Worm (Caenorhabditis elegans) whole organism, early embryonic: ENCODE data around the gene F14H12.6.

ENCODE experiments used
- B0310.2 ChIP-seq: sonication (generic microtip); optimal IDR thresholded peaks from 2 replicates; lab custom pipeline; 2016; ENCODE audit warnings: mild to moderate bottlenecking, missing genetic modification characterization, missing compliant biosample characterization
- ama-1 ChIP-seq: fragments of 150-350 bp; optimal IDR thresholded peaks from 2 replicates; lab custom pipeline; 2014
- ceh-13 ChIP-seq: fragments of 200-800 bp; sonication (Bioruptor generic); optimal IDR thresholded peaks from 2 replicates; lab custom pipeline; 2018; ENCODE audit warnings: mild to moderate bottlenecking, missing genetic modification characterization, missing compliant biosample characterization
- ceh-36 ChIP-seq: sonication (generic microtip); optimal IDR thresholded peaks from 2 replicates; lab custom pipeline; 2016; ENCODE audit warnings: missing genetic modification characterization, inconsistent platforms, missing compliant biosample characterization
- ets-7 ChIP-seq: sonication (generic microtip); optimal IDR thresholded peaks from 2 replicates; lab custom pipeline; 2016; ENCODE audit warnings: missing genotype, missing genetic modification characterization, missing compliant biosample characterization
- flt-1 ChIP-seq: fragments of 200-800 bp; sonication (Bioruptor generic); IDR thresholded peaks from 2 replicates; pipeline ENCODE4 v1.3.6; 2022; ENCODE audit warnings: missing genetic modification characterization, missing compliant biosample characterization
- hmbx-1 ChIP-seq: sonication (generic microtip); optimal IDR thresholded peaks from 2 replicates; lab custom pipeline; 2016; ENCODE audit warnings: mild to moderate bottlenecking, missing genetic modification characterization, missing compliant biosample characterization
- hnd-1 ChIP-seq: sonication (generic microtip); optimal IDR thresholded peaks from 2 replicates; lab custom pipeline; 2016; ENCODE audit warnings: missing genetic modification characterization, missing compliant biosample characterization
- pes-1 ChIP-seq: fragments of 200-800 bp; sonication (Bioruptor generic); IDR thresholded peaks from 2 replicates; pipeline ENCODE4 v1.3.6; 2022; ENCODE audit warnings: missing genetic modification reagents, missing genetic modification characterization, missing compliant biosample characterization
- scrt-1 ChIP-seq: fragments of 200-800 bp; sonication (Bioruptor generic); IDR thresholded peaks from 2 replicates; pipeline ENCODE4 v1.3.6; 2022; ENCODE audit warnings: missing genetic modification characterization, missing compliant biosample characterization
- sea-1 ChIP-seq: fragments of 200-800 bp; sonication (Bioruptor generic); conservative IDR thresholded peaks from 2 replicates; pipeline ENCODE4 v1.3.6; 2022; ENCODE audit warnings: missing genetic modification characterization, missing compliant biosample characterization
- tbx-11 ChIP-seq: fragments of 200-800 bp; sonication (Bioruptor generic); IDR thresholded peaks from 2 replicates; pipeline ENCODE4 v1.3.6; 2022; ENCODE audit warnings: missing genetic modification characterization, missing compliant biosample characterization
- tbx-37 ChIP-seq: fragments of 200-800 bp; sonication (Bioruptor generic); conservative IDR thresholded peaks from 2 replicates; pipeline ENCODE4 v1.3.6; 2022; ENCODE audit warnings: missing genetic modification reagents, missing genetic modification characterization, missing compliant biosample characterization

DNA sequence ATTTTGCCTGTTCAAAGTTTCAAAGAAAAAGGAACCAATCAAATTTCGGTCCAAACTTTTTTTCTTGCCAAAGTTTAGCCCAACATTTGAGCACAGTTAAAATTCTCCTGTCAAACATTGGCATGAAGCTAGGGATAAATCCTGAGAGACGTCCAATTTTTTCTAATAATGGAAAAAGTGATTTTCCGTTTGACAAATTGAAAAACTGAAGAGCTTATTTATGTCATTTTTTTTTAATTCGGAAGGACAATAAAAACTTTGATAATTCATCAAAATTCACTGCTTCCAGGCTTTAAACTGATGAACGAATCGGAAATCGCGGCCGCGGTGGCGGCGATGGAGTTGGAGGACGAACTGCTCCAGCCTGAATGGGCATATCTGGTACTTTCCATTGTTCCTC is 36.8 kb downstream of the F14H12.6 start, which contains the start of gene dop-6:
- TF ChIP-seq ama-1 (lab: Kevin White, UChicago), result no peak
- no peak for TF ChIP-seq ceh-13 (GFP tag; lab: Kevin White, UChicago)
- TF ChIP-seq pes-1, result no peak
- no peak for TF ChIP-seq hmbx-1
- TF ChIP-seq tbx-37, result no peak
- TF ChIP-seq scrt-1 (GFP tag; lab: Robert Waterston, UW), result no peak
- no peak for TF ChIP-seq flt-1 (GFP tag; lab: Robert Waterston, UW)
- TF ChIP-seq sea-1 (GFP tag; lab: Robert Waterston, UW), result no peak
- TF ChIP-seq tbx-11 (GFP tag; lab: Robert Waterston, UW), result no peak
- TF ChIP-seq ets-7 (tag; lab: Kevin White, UChicago), result no peak
- TF ChIP-seq hnd-1 (tag; lab: Kevin White, UChicago), result no peak
- no peak for TF ChIP-seq ceh-36 (tag; lab: Kevin White, UChicago)
- TF ChIP-seq B0310.2 (tag; lab: Kevin White, UChicago), result no peak
